Fruit fly (Drosophila melanogaster) whole organism, embryonic: ENCODE results near the gene CG10584.
A peak's percentile ranks its signal among the peaks of the same experiment; 100 is the strongest.

Experiments used
- Asciz ChIP-seq: fragments of 200-800 bp; sonication (Bioruptor generic); optimal IDR thresholded peaks from 2 replicates; lab custom pipeline; 2017; ENCODE audit warnings: missing biosample characterization, mild to moderate bottlenecking, missing genetic modification characterization, missing genetic modification reagents
- CG11695 ChIP-seq: fragments of 200-800 bp; sonication (Bioruptor generic); IDR thresholded peaks from 3 replicates; pipeline ENCODE4 v1.3.6; 2022; ENCODE audit warnings: missing biosample characterization, missing genetic modification characterization
- CG13775 ChIP-seq: fragments of 200-800 bp; sonication (Bioruptor generic); optimal IDR thresholded peaks from 3 replicates; lab custom pipeline; 2017; ENCODE audit warnings: missing biosample characterization, mild to moderate bottlenecking, missing genetic modification characterization
- CG14014 ChIP-seq: fragments of 200-800 bp; sonication (Bioruptor generic); IDR thresholded peaks from 2 replicates; pipeline ENCODE4 v1.3.6; 2022; ENCODE audit warnings: missing biosample characterization, missing genetic modification characterization
- CG14050 ChIP-seq: fragments of 200-800 bp; sonication (Bioruptor generic); IDR thresholded peaks from 3 replicates; pipeline ENCODE4 v1.3.6; 2022; ENCODE audit warnings: missing biosample characterization, missing genetic modification characterization
- CG1529 ChIP-seq: fragments of 200-800 bp; sonication (Bioruptor generic); optimal IDR thresholded peaks from 3 replicates; lab custom pipeline; 2018; ENCODE audit warnings: missing biosample characterization, missing genetic modification characterization
- CG17328 ChIP-seq: fragments of 200-800 bp; sonication (Bioruptor generic); IDR thresholded peaks from 2 replicates; pipeline ENCODE4 v1.3.6; 2022; ENCODE audit warnings: missing biosample characterization, missing genetic modification characterization
- CG17385 ChIP-seq: fragments of 200-800 bp; sonication (Bioruptor generic); optimal IDR thresholded peaks from 3 replicates; lab custom pipeline; 2018; ENCODE audit warnings: missing biosample characterization, mild to moderate bottlenecking, missing genetic modification characterization
- CG18262 ChIP-seq: fragments of 200-800 bp; optimal IDR thresholded peaks from 3 replicates; lab custom pipeline; 2019; ENCODE audit warnings: missing biosample characterization, mild to moderate bottlenecking, missing genetic modification characterization, moderate library complexity
- CG18764 ChIP-seq: fragments of 200-800 bp; sonication (Bioruptor generic); optimal IDR thresholded peaks from 3 replicates; lab custom pipeline; 2016; ENCODE audit warnings: missing biosample characterization, missing genetic modification characterization
- CG2120 ChIP-seq: fragments of 200-800 bp; sonication (Bioruptor generic); optimal IDR thresholded peaks from 3 replicates; lab custom pipeline; 2016; ENCODE audit warnings: missing biosample characterization, missing genetic modification characterization
- CG2202 ChIP-seq: fragments of 200-800 bp; sonication (Bioruptor generic); optimal IDR thresholded peaks from 2 replicates; lab custom pipeline; 2018; ENCODE audit warnings: missing biosample characterization, mild to moderate bottlenecking, missing genetic modification characterization
- CG3065 ChIP-seq: fragments of 200-800 bp; sonication (Bioruptor generic); optimal IDR thresholded peaks from 2 replicates; lab custom pipeline; 2016; ENCODE audit warnings: missing biosample characterization, missing genetic modification characterization
- CG33213 ChIP-seq: fragments of 200-800 bp; sonication (Bioruptor generic); optimal IDR thresholded peaks from 3 replicates; lab custom pipeline; 2016; ENCODE audit warnings: missing biosample characterization, missing genetic modification characterization
- CG5953 ChIP-seq: fragments of 200-800 bp; sonication (Bioruptor generic); IDR thresholded peaks from 2 replicates; pipeline ENCODE4 v1.3.6; 2022; ENCODE audit warnings: missing biosample characterization, missing genetic modification characterization
- CG6254 ChIP-seq: fragments of 200-800 bp; sonication (Bioruptor generic); optimal IDR thresholded peaks from 3 replicates; lab custom pipeline; 2017; ENCODE audit warnings: mild to moderate bottlenecking, missing biosample characterization, missing genetic modification reagents, missing genetic modification characterization
- CG7928 ChIP-seq: fragments of 200-800 bp; sonication (Bioruptor generic); optimal IDR thresholded peaks from 2 replicates; lab custom pipeline; 2017; ENCODE audit warnings: missing biosample characterization, mild to moderate bottlenecking, missing genetic modification characterization
- CG7987 ChIP-seq: fragments of 200-800 bp; sonication (Bioruptor generic); optimal IDR thresholded peaks from 2 replicates; lab custom pipeline; 2018; ENCODE audit warnings: missing biosample characterization, mild to moderate bottlenecking, missing genetic modification characterization, moderate library complexity
- CG9932 ChIP-seq: fragments of 200-800 bp; sonication (Bioruptor generic); IDR thresholded peaks from 2 replicates; pipeline ENCODE4 v1.3.6; 2022; ENCODE audit warnings: missing biosample characterization, missing genetic modification characterization
- CHES-1-like ChIP-seq: fragments of 200-800 bp; sonication (Bioruptor generic); optimal IDR thresholded peaks from 2 replicates; lab custom pipeline; 2016; ENCODE audit warnings: missing biosample characterization, missing genetic modification characterization
- Dip2 ChIP-seq: fragments of 200-800 bp; sonication (Bioruptor generic); IDR thresholded peaks from 2 replicates; pipeline ENCODE4 v1.3.6; 2022; ENCODE audit warnings: missing biosample characterization, missing genetic modification characterization
- Hand ChIP-seq: fragments of 200-800 bp; sonication (Bioruptor generic); optimal IDR thresholded peaks from 2 replicates; lab custom pipeline; 2017; ENCODE audit warnings: mild to moderate bottlenecking, missing biosample characterization, missing genetic modification reagents, missing genetic modification characterization
- Hmx ChIP-seq: fragments of 200-800 bp; sonication (Bioruptor generic); optimal IDR thresholded peaks from 2 replicates; lab custom pipeline; 2016; ENCODE audit warnings: missing biosample characterization, missing genetic modification characterization
- MESR4 ChIP-seq: fragments of 200-800 bp; sonication (Bioruptor generic); optimal IDR thresholded peaks from 2 replicates; lab custom pipeline; 2018; ENCODE audit warnings: missing biosample characterization, mild to moderate bottlenecking, missing genetic modification characterization, moderate library complexity
- Meics ChIP-seq: fragments of 200-800 bp; sonication (Bioruptor generic); optimal IDR thresholded peaks from 2 replicates; lab custom pipeline; 2017; ENCODE audit warnings: missing biosample characterization, mild to moderate bottlenecking, missing genetic modification characterization
- Nf-YC ChIP-seq: fragments of 200-800 bp; optimal IDR thresholded peaks from 3 replicates; lab custom pipeline; 2019; ENCODE audit warnings: missing biosample characterization, mild to moderate bottlenecking, missing genetic modification characterization, moderate library complexity
- Spps ChIP-seq: fragments of 200-800 bp; sonication (Bioruptor generic); optimal IDR thresholded peaks from 2 replicates; lab custom pipeline; 2018; ENCODE audit warnings: missing biosample characterization, mild to moderate bottlenecking, missing genetic modification characterization
- Xrp1 ChIP-seq: fragments of 200-800 bp; sonication (Bioruptor generic); IDR thresholded peaks from 2 replicates; pipeline ENCODE4 v1.3.6; 2022; ENCODE audit warnings: missing biosample characterization, missing genetic modification characterization
- ara ChIP-seq: fragments of 200-800 bp; sonication (Bioruptor generic); IDR thresholded peaks from 2 replicates; pipeline ENCODE4 v1.3.6; 2022; ENCODE audit warnings: missing biosample characterization, missing genetic modification characterization
- bab2 ChIP-seq: fragments of 200-800 bp; sonication (Bioruptor generic); optimal IDR thresholded peaks from 2 replicates; lab custom pipeline; 2016; ENCODE audit warnings: missing biosample characterization, missing genetic modification characterization
- bbx ChIP-seq: fragments of 200-800 bp; sonication (Bioruptor generic); IDR thresholded peaks from 2 replicates; pipeline ENCODE4 v1.3.6; 2022; ENCODE audit warnings: missing biosample characterization, missing genetic modification characterization; ENCODE audit not compliant: partially characterized antibody
- emc ChIP-seq: fragments of 200-800 bp; sonication (Bioruptor generic); optimal IDR thresholded peaks from 2 replicates; lab custom pipeline; 2016; ENCODE audit warnings: missing biosample characterization, missing genetic modification characterization
- fu2 ChIP-seq: fragments of 200-800 bp; sonication (Bioruptor generic); optimal IDR thresholded peaks from 2 replicates; lab custom pipeline; 2016; ENCODE audit warnings: missing biosample characterization, missing genetic modification characterization
- gcm ChIP-seq: fragments of 200-800 bp; sonication (Bioruptor generic); optimal IDR thresholded peaks from 2 replicates; lab custom pipeline; 2019; ENCODE audit warnings: missing biosample characterization, mild to moderate bottlenecking, missing genetic modification characterization, moderate library complexity
- nom ChIP-seq: fragments of 200-800 bp; sonication (Bioruptor generic); optimal IDR thresholded peaks from 2 replicates; lab custom pipeline; 2017; ENCODE audit warnings: missing biosample characterization, missing genetic modification characterization, mild to moderate bottlenecking, moderate library complexity, missing genetic modification reagents
- org-1 ChIP-seq: fragments of 200-800 bp; sonication (Bioruptor generic); optimal IDR thresholded peaks from 2 replicates; lab custom pipeline; 2017; ENCODE audit warnings: missing biosample characterization, missing genetic modification characterization
- pros ChIP-seq: fragments of 200-800 bp; sonication (Bioruptor generic); optimal IDR thresholded peaks from 3 replicates; lab custom pipeline; 2019; ENCODE audit warnings: missing biosample characterization, mild to moderate bottlenecking, missing genetic modification characterization, moderate library complexity
- rib ChIP-seq: fragments of 200-800 bp; sonication (Bioruptor generic); IDR thresholded peaks from 2 replicates; pipeline ENCODE4 v1.3.6; 2022; ENCODE audit warnings: missing biosample characterization, missing genetic modification characterization
- sc ChIP-seq, 3 experiments: fragments of >200 bp in 2 of 3; fragments of 200-800 bp in 1 of 3; sonication (Bioruptor generic) in 1 of 3; optimal IDR thresholded peaks; 2 replicates in 2 of 3; 3 replicates in 1 of 3; lab custom pipeline; 2017; ENCODE audit warnings: mild to moderate bottlenecking in 1 of 3, missing biosample characterization in 1 of 3, missing genetic modification characterization in 1 of 3, missing genetic modification reagents in 1 of 3
- sim ChIP-seq: fragments of 200-800 bp; sonication (Bioruptor generic); IDR thresholded peaks from 2 replicates; pipeline ENCODE4 v1.3.6; 2022; ENCODE audit warnings: missing biosample characterization, missing genetic modification characterization
- sisA ChIP-seq: fragments of 200-800 bp; sonication (Bioruptor generic); IDR thresholded peaks from 2 replicates; pipeline ENCODE4 v1.3.6; 2022; ENCODE audit warnings: missing biosample characterization, missing genetic modification characterization
- slbo ChIP-seq: fragments of 200-800 bp; sonication (Bioruptor generic); IDR thresholded peaks from 2 replicates; pipeline ENCODE4 v1.3.6; 2022; ENCODE audit warnings: missing biosample characterization, missing genetic modification characterization
- stc ChIP-seq: fragments of 200-800 bp; sonication (Bioruptor generic); IDR thresholded peaks from 2 replicates; pipeline ENCODE4 v1.3.6; 2022; ENCODE audit warnings: missing biosample characterization, missing genetic modification characterization
- tap ChIP-seq: fragments of 200-800 bp; optimal IDR thresholded peaks from 3 replicates; lab custom pipeline; 2019; ENCODE audit warnings: missing biosample characterization, mild to moderate bottlenecking, missing genetic modification characterization, moderate library complexity
- tio ChIP-seq: fragments of 200-800 bp; sonication (Bioruptor generic); optimal IDR thresholded peaks from 2 replicates; lab custom pipeline; 2017; ENCODE audit warnings: missing biosample characterization, missing genetic modification characterization, inconsistent platforms
- tll ChIP-seq, 2 experiments: fragments of 200-800 bp in 1 of 2; fragments of >200 bp in 1 of 2; sonication (Bioruptor generic) in 1 of 2; optimal IDR thresholded peaks; 2 replicates each; lab custom pipeline; 2017 to 2019; ENCODE audit warnings: missing biosample characterization in 2 of 2, missing genetic modification characterization in 2 of 2, mild to moderate bottlenecking in 1 of 2, moderate library complexity in 1 of 2
- twi ChIP-seq: fragments of 200-800 bp; optimal IDR thresholded peaks from 2 replicates; lab custom pipeline; 2019; ENCODE audit warnings: missing biosample characterization, mild to moderate bottlenecking, missing genetic modification characterization, moderate library complexity
- z ChIP-seq: fragments of 200-800 bp; sonication (Bioruptor generic); IDR thresholded peaks from 3 replicates; pipeline ENCODE4 v1.3.6; 2022; ENCODE audit warnings: missing biosample characterization, missing genetic modification characterization
- zfh2 ChIP-seq: fragments of 200-800 bp; sonication (Bioruptor generic); optimal IDR thresholded peaks from 2 replicates; lab custom pipeline; 2016; ENCODE audit warnings: missing biosample characterization, missing genetic modification characterization

The CG10584 gene

DNA sequence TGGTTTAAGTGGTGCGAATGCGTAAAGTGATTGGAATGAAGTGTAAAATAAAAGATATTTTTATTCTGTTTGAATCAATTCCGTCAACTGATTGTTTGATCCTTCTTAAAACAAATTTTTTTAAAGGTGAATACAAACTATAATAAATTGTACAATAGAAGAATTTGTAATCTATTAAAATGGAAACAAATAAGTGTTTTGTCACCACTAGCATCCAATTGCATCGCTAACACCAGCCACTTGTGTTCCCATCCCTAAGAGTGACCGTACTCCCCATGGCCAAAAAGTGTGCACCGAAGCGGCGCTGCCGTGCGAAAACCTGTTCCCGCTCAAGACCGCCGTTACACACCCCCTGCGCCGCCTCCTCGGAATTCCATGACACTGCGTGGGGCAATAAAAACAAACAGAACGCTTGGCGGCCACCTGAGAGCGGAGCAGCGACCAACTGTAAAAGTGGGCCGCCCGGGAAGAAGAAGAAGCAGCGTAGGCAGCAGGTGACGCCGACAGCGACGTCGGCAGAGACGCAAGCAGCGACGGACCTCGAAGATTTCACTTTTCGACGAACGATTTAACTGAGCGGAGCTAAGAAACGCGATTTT, 3.4 kb downstream of the CG10584 start, which contains the start of gene Pdss2 (continued):
- TF ChIP-seq tap (peak; percentile 32), twi (tag; lab: Kevin White, UChicago) (peak; percentile 52), CG2202 (tag; lab: Kevin White, UChicago) (peak; percentile 15), Nf-YC (tag; lab: Kevin White, UChicago) (peak; percentile 68), z (GFP tag; lab: Robert Waterston, UW) (no peak), nom (peak; percentile 74), CG17328 (GFP tag; lab: Robert Waterston, UW) (peak; percentile 61; the same call in 1 of the 2 replicates), CG17385 (GFP tag; lab: Kevin White, UChicago) (peak; percentile 98), stc (peak; percentile 55), CG2120 (GFP tag; lab: Kevin White, UChicago) (peak; percentile 86), CHES-1-like (GFP tag; lab: Kevin White, UChicago) (peak; percentile 78), zfh2 (peak; percentile 82), tll (GFP tag; optimal IDR thresholded peaks at IDR 0.05; lab: Kevin White, UChicago) (no peak), Hmx (GFP tag; lab: Kevin White, UChicago) (peak; percentile 29), CG18262 (tag; lab: Kevin White, UChicago) (peak; percentile 67), Dip2 (GFP tag; lab: Robert Waterston, UW) (no peak), CG7928 (GFP tag; lab: Kevin White, UChicago) (peak; percentile 32), Asciz (GFP tag; lab: Kevin White, UChicago) (peak; percentile 42), CG9932 (GFP tag; lab: Robert Waterston, UW) (peak; percentile 94), CG1529 (GFP tag; lab: Kevin White, UChicago) (peak; percentile 37), CG5953 (GFP tag; lab: Robert Waterston, UW) (no peak; the same call in 1 of the 2 replicates), slbo (GFP tag; lab: Robert Waterston, UW) (peak; percentile 91), ara (GFP tag; lab: Robert Waterston, UW) (peak; percentile 48; the same call in 1 of the 2 replicates), bab2 (GFP tag; lab: Kevin White, UChicago) (peak; percentile 71), fu2 (GFP tag; lab: Kevin White, UChicago) (peak; percentile 51), Xrp1 (peak; percentile 66), CG33213 (GFP tag; lab: Kevin White, UChicago) (peak; percentile 75), bbx (GFP tag; lab: Robert Waterston, UW) (no peak; the same call in none of the 2 replicates), CG13775 (GFP tag; lab: Kevin White, UChicago) (peak; percentile 85), CG6254 (peak; percentile 17), Hand (GFP tag; lab: Kevin White, UChicago) (peak; percentile 23), Meics (peak; percentile 53), CG14050 (peak; percentile 73), gcm (GFP tag; lab: Kevin White, UChicago) (no peak), CG3065 (GFP tag; lab: Kevin White, UChicago) (no peak), sisA (GFP tag; lab: Robert Waterston, UW) (peak; percentile 80), emc (GFP tag; lab: Kevin White, UChicago) (peak; percentile 65), tio (GFP tag; lab: Kevin White, UChicago) (peak; percentile 71), CG14014 (GFP tag; lab: Robert Waterston, UW) (peak; percentile 79), org-1 (peak; percentile 11), MESR4 (GFP tag; lab: Kevin White, UChicago) (peak; percentile 96), CG18764 (GFP tag; lab: Kevin White, UChicago) (peak; percentile 47), Spps (tag; lab: Kevin White, UChicago) (no peak), sim (0 out of 2 replicates have a peak, but pooled peaks have one; percentile 49), pros (GFP tag; lab: Kevin White, UChicago) (peak; percentile 81), rib (GFP tag; lab: Robert Waterston, UW) (peak; percentile 93), CG7987 (GFP tag; lab: Kevin White, UChicago) (peak; percentile 58), sc (optimal IDR thresholded peaks at IDR 0.05; lab: Kevin White, UChicago) (no peak), sc (GFP tag; optimal IDR thresholded peaks at IDR 0.05; lab: Kevin White, UChicago) (peak; percentile 18), CG11695 (GFP tag; lab: Robert Waterston, UW) (peak; percentile 38; the same call in 1 of the 3 replicates)
